Fruit fly (Drosophila melanogaster): Measurements from ENCODE around the gene yellow-h.

- no peak for TF ChIP-seq psq (optimal IDR thresholded peaks at IDR 0.05)
- TF ChIP-seq Myc (optimal IDR thresholded peaks at IDR 0.05), result no peak
- no peak for TF ChIP-seq Sin3A (optimal IDR thresholded peaks at IDR 0.05)
Observed at dm6 chr4:274704-275103, 47.0 kb downstream of the yellow-h start.
